Fruit fly (Drosophila melanogaster) whole organism, pupa: ENCODE data around the gene CG15550.

ENCODE experiments used
- CG10348 ChIP-seq: fragments of 200-800 bp; sonication (Bioruptor generic); IDR thresholded peaks from 2 replicates; pipeline ENCODE4 v1.3.6; 2022; ENCODE audit warnings: missing biosample characterization, missing genetic modification characterization
- CG12605 ChIP-seq: fragments of 200-800 bp; sonication (Bioruptor generic); IDR thresholded peaks from 2 replicates; pipeline ENCODE4 v1.3.6; 2022; ENCODE audit warnings: missing biosample characterization, missing genetic modification characterization
- CG14655 ChIP-seq: fragments of 200-800 bp; sonication (Bioruptor generic); optimal IDR thresholded peaks from 3 replicates; lab custom pipeline; 2017; ENCODE audit warnings: mild to moderate bottlenecking, missing biosample characterization, missing genetic modification reagents, missing genetic modification characterization
- CG32121 ChIP-seq: fragments of 200-800 bp; sonication (Bioruptor generic); IDR thresholded peaks from 2 replicates; pipeline ENCODE4 v1.3.6; 2022; ENCODE audit warnings: missing biosample characterization, missing genetic modification characterization
- CG4496 ChIP-seq: fragments of 200-800 bp; sonication (Bioruptor generic); IDR thresholded peaks from 3 replicates; pipeline ENCODE4 v1.3.6; 2022; ENCODE audit warnings: missing biosample characterization, missing genetic modification characterization
- CG9948 ChIP-seq: fragments of 200-800 bp; sonication (Bioruptor generic); optimal IDR thresholded peaks from 2 replicates; lab custom pipeline; 2018; ENCODE audit warnings: missing biosample characterization, mild to moderate bottlenecking, missing genetic modification characterization, moderate library complexity
- D1 ChIP-seq: fragments of 200-800 bp; sonication (Bioruptor generic); optimal IDR thresholded peaks from 2 replicates; lab custom pipeline; 2018; ENCODE audit warnings: missing biosample characterization, mild to moderate bottlenecking, missing genetic modification characterization, moderate library complexity
- rn ChIP-seq: fragments of 200-800 bp; sonication (Bioruptor generic); IDR thresholded peaks from 2 replicates; pipeline ENCODE4 v1.3.6; 2022; ENCODE audit warnings: missing biosample characterization, missing genetic modification characterization

DNA sequence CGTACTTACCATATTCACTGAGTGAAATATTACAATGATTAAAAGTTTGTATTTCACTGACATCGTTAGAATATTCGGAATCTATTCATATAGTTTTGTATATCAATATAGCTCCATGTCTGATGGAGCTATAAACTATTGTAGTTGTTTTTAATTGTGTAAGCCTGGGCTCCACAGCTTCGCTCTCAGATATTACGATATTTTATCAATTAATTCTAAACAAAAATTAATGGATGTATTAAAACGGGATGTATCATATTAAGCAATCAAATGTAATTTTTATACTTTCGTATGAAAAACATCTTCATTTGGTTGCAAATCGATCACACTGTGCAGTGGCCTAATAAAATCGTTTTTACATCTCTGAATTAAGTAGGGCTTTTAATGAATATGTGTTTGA, 34.8 kb downstream of the CG15550 start, which contains the start of gene CG33483:
- TF ChIP-seq CG9948 (tag; lab: Kevin White, UChicago) (no peak), CG12605 (GFP tag; lab: Robert Waterston, UW) (no peak), CG14655 (GFP tag; lab: Kevin White, UChicago) (no peak), rn (GFP tag; lab: Robert Waterston, UW) (no peak), D1 (no peak), CG32121 (GFP tag; lab: Robert Waterston, UW) (no peak), CG10348 (GFP tag; lab: Robert Waterston, UW) (no peak), CG4496 (no peak)
